Fruit fly (Drosophila melanogaster) whole organism, embryonic: ENCODE measurements around the gene CG7601.

Experiments
- Atf3 ChIP-seq: fragments of 200-800 bp; sonication (Bioruptor generic); optimal IDR thresholded peaks from 3 replicates; lab custom pipeline; 2016; ENCODE audit warnings: missing biosample characterization, missing genetic modification characterization
- B-H2 ChIP-seq: fragments of 200-800 bp; sonication (Bioruptor generic); optimal IDR thresholded peaks from 2 replicates; lab custom pipeline; 2018; ENCODE audit warnings: missing biosample characterization, mild to moderate bottlenecking, missing genetic modification characterization
- CG10462 ChIP-seq: fragments of 200-800 bp; sonication (Bioruptor generic); optimal IDR thresholded peaks from 2 replicates; lab custom pipeline; 2016; ENCODE audit warnings: missing biosample characterization, missing genetic modification characterization
- CG11398 ChIP-seq: fragments of 200-800 bp; sonication (Bioruptor generic); optimal IDR thresholded peaks from 2 replicates; lab custom pipeline; 2016; ENCODE audit warnings: missing biosample characterization, missing genetic modification characterization
- CG12299 ChIP-seq: fragments of 200-800 bp; sonication (Bioruptor generic); optimal IDR thresholded peaks from 2 replicates; lab custom pipeline; 2018; ENCODE audit warnings: missing biosample characterization, mild to moderate bottlenecking, missing genetic modification characterization
- CG12769 ChIP-seq: fragments of 200-800 bp; sonication (Bioruptor generic); optimal IDR thresholded peaks from 2 replicates; lab custom pipeline; 2019; ENCODE audit warnings: missing biosample characterization, mild to moderate bottlenecking, missing genetic modification characterization, moderate library complexity
- CG13894 ChIP-seq: fragments of 200-800 bp; sonication (Bioruptor generic); optimal IDR thresholded peaks from 3 replicates; lab custom pipeline; 2018; ENCODE audit warnings: missing biosample characterization, mild to moderate bottlenecking, missing genetic modification characterization, moderate library complexity
- CG14710 ChIP-seq: fragments of 200-800 bp; sonication (Bioruptor generic); optimal IDR thresholded peaks from 3 replicates; lab custom pipeline; 2019; ENCODE audit warnings: missing biosample characterization, mild to moderate bottlenecking, missing genetic modification characterization, moderate library complexity
- CG1603 ChIP-seq: fragments of 200-800 bp; sonication (Bioruptor generic); optimal IDR thresholded peaks from 2 replicates; lab custom pipeline; 2019; ENCODE audit warnings: missing biosample characterization, mild to moderate bottlenecking, missing genetic modification characterization, moderate library complexity
- CG17359 ChIP-seq: fragments of 200-800 bp; sonication (Bioruptor generic); optimal IDR thresholded peaks from 3 replicates; lab custom pipeline; 2018; ENCODE audit warnings: missing biosample characterization, mild to moderate bottlenecking, missing genetic modification characterization, moderate library complexity
- CG17802 ChIP-seq: fragments of 200-800 bp; sonication (Bioruptor generic); optimal IDR thresholded peaks from 2 replicates; lab custom pipeline; 2018; ENCODE audit warnings: missing biosample characterization, mild to moderate bottlenecking, missing genetic modification characterization, moderate library complexity
- CG18764 ChIP-seq: fragments of 200-800 bp; sonication (Bioruptor generic); optimal IDR thresholded peaks from 3 replicates; lab custom pipeline; 2016; ENCODE audit warnings: missing biosample characterization, missing genetic modification characterization
- CG2199 ChIP-seq: fragments of 200-800 bp; sonication (Bioruptor generic); IDR thresholded peaks from 3 replicates; pipeline ENCODE4 v1.3.6; 2022; ENCODE audit warnings: missing biosample characterization, missing genetic modification characterization
- CG33213 ChIP-seq: fragments of 200-800 bp; sonication (Bioruptor generic); optimal IDR thresholded peaks from 3 replicates; lab custom pipeline; 2016; ENCODE audit warnings: missing biosample characterization, missing genetic modification characterization
- CG3847 ChIP-seq: fragments of 200-800 bp; sonication (Bioruptor generic); IDR thresholded peaks from 2 replicates; pipeline ENCODE4 v1.3.6; 2022; ENCODE audit warnings: missing biosample characterization, missing genetic modification characterization
- CG6175 ChIP-seq: fragments of 200-800 bp; sonication (Bioruptor generic); IDR thresholded peaks from 3 replicates; pipeline ENCODE4 v1.3.6; 2022; ENCODE audit warnings: missing biosample characterization, missing genetic modification characterization
- CG6854 ChIP-seq: fragments of 200-800 bp; sonication (Bioruptor generic); optimal IDR thresholded peaks from 3 replicates; lab custom pipeline; 2017; ENCODE audit warnings: missing biosample characterization, mild to moderate bottlenecking, missing genetic modification characterization
- CG8765 ChIP-seq: fragments of 200-800 bp; sonication (Bioruptor generic); IDR thresholded peaks from 2 replicates; pipeline ENCODE4 v1.3.6; 2022; ENCODE audit warnings: missing biosample characterization, missing genetic modification characterization
- CG8924 ChIP-seq: fragments of 200-800 bp; optimal IDR thresholded peaks from 3 replicates; lab custom pipeline; 2019; ENCODE audit warnings: missing biosample characterization, mild to moderate bottlenecking, missing genetic modification characterization, moderate library complexity
- CG8944 ChIP-seq: fragments of 200-800 bp; sonication (Bioruptor generic); optimal IDR thresholded peaks from 3 replicates; lab custom pipeline; 2016; ENCODE audit warnings: missing biosample characterization, missing genetic modification characterization
- CG9215 ChIP-seq: fragments of 200-800 bp; sonication (Bioruptor generic); IDR thresholded peaks from 2 replicates; pipeline ENCODE4 v1.3.6; 2022; ENCODE audit warnings: missing biosample characterization, missing genetic modification characterization
- Doc3 ChIP-seq: fragments of 200-800 bp; sonication (Bioruptor generic); IDR thresholded peaks from 3 replicates; pipeline ENCODE4 v1.3.6; 2022; ENCODE audit warnings: missing biosample characterization, missing genetic modification characterization; ENCODE audit not compliant: partially characterized antibody
- Dp ChIP-seq: fragments of 200-800 bp; sonication (Bioruptor generic); optimal IDR thresholded peaks from 2 replicates; lab custom pipeline; 2018; ENCODE audit warnings: missing biosample characterization, mild to moderate bottlenecking, missing genetic modification characterization, moderate library complexity
- E2f1 ChIP-seq: fragments of 200-800 bp; sonication (Bioruptor generic); IDR thresholded peaks from 2 replicates; pipeline ENCODE4 v1.3.6; 2022; ENCODE audit warnings: missing biosample characterization, missing genetic modification characterization
- H15 ChIP-seq: fragments of 200-800 bp; sonication (Bioruptor generic); IDR thresholded peaks from 3 replicates; pipeline ENCODE4 v1.3.6; 2022; ENCODE audit warnings: missing biosample characterization, missing genetic modification characterization
- Nf-YC ChIP-seq: fragments of 200-800 bp; optimal IDR thresholded peaks from 3 replicates; lab custom pipeline; 2019; ENCODE audit warnings: missing biosample characterization, mild to moderate bottlenecking, missing genetic modification characterization, moderate library complexity
- PHDP ChIP-seq: fragments of 200-800 bp; sonication (Bioruptor generic); optimal IDR thresholded peaks from 3 replicates; lab custom pipeline; 2018; ENCODE audit warnings: missing biosample characterization, mild to moderate bottlenecking, missing genetic modification characterization, moderate library complexity
- Ravus ChIP-seq: fragments of 200-800 bp; sonication (Bioruptor generic); IDR thresholded peaks from 2 replicates; pipeline ENCODE4 v1.3.6; 2022; ENCODE audit warnings: missing biosample characterization, missing genetic modification characterization
- Stat92E ChIP-seq, 3 experiments: fragments of >200 bp in 2 of 3; fragments of 200-800 bp in 1 of 3; sonication (Bioruptor generic) in 1 of 3; optimal IDR thresholded peaks; 2 replicates each; lab custom pipeline; 2017 to 2019; ENCODE audit warnings: missing biosample characterization in 3 of 3, missing genetic modification characterization in 3 of 3, mild to moderate bottlenecking in 1 of 3, moderate library complexity in 1 of 3
- Vsx1 ChIP-seq: fragments of 200-800 bp; sonication (Bioruptor generic); optimal IDR thresholded peaks from 2 replicates; lab custom pipeline; 2017; ENCODE audit warnings: missing biosample characterization, mild to moderate bottlenecking, missing genetic modification characterization, missing genetic modification reagents
- amos ChIP-seq: fragments of 200-800 bp; sonication (Bioruptor generic); IDR thresholded peaks from 2 replicates; pipeline ENCODE4 v1.3.6; 2022; ENCODE audit warnings: missing biosample characterization, missing genetic modification characterization; ENCODE audit not compliant: partially characterized antibody
- btn ChIP-seq: fragments of 200-800 bp; sonication (Bioruptor generic); optimal IDR thresholded peaks from 2 replicates; lab custom pipeline; 2016; ENCODE audit warnings: missing biosample characterization, missing genetic modification characterization
- cg ChIP-seq: fragments of 200-800 bp; sonication (Bioruptor generic); optimal IDR thresholded peaks from 3 replicates; lab custom pipeline; 2019; ENCODE audit warnings: missing biosample characterization, mild to moderate bottlenecking, missing genetic modification characterization, moderate library complexity
- dpn ChIP-seq, 2 experiments: fragments of 200-800 bp; sonication (Bioruptor generic); optimal IDR thresholded peaks; 3 replicates each; lab custom pipeline; 2016; ENCODE audit warnings: missing biosample characterization in 2 of 2, missing genetic modification characterization in 2 of 2
- fd102C ChIP-seq: fragments of 200-800 bp; sonication (Bioruptor generic); optimal IDR thresholded peaks from 2 replicates; lab custom pipeline; 2018; ENCODE audit warnings: missing biosample characterization, mild to moderate bottlenecking, missing genetic modification characterization, moderate library complexity
- hbn ChIP-seq: fragments of 200-800 bp; sonication (Bioruptor generic); IDR thresholded peaks from 2 replicates; pipeline ENCODE4 v1.3.6; 2022; ENCODE audit warnings: missing biosample characterization, missing genetic modification characterization; ENCODE audit not compliant: partially characterized antibody
- her ChIP-seq: fragments of 200-800 bp; sonication (Bioruptor generic); optimal IDR thresholded peaks from 2 replicates; lab custom pipeline; 2016; ENCODE audit warnings: missing biosample characterization, missing genetic modification characterization
- jumu ChIP-seq: fragments of 200-800 bp; sonication (Bioruptor generic); optimal IDR thresholded peaks from 3 replicates; lab custom pipeline; 2016; ENCODE audit warnings: missing biosample characterization, missing genetic modification characterization
- kni ChIP-seq: fragments of 200-800 bp; sonication (Bioruptor generic); optimal IDR thresholded peaks from 3 replicates; lab custom pipeline; 2017; ENCODE audit warnings: mild to moderate bottlenecking, missing biosample characterization, missing genetic modification reagents, missing genetic modification characterization
- knrl ChIP-seq: fragments of 200-800 bp; sonication (Bioruptor generic); IDR thresholded peaks from 3 replicates; pipeline ENCODE4 v1.3.6; 2022; ENCODE audit warnings: missing biosample characterization, missing genetic modification characterization; ENCODE audit not compliant: partially characterized antibody
- lola ChIP-seq, 3 experiments: fragments of >200 bp in 2 of 3; fragments of 200-800 bp in 1 of 3; sonication (Bioruptor generic) in 1 of 3; optimal IDR thresholded peaks; 2 replicates each; lab custom pipeline; 2017 to 2019; ENCODE audit warnings: missing biosample characterization in 3 of 3, missing genetic modification characterization in 3 of 3, mild to moderate bottlenecking in 1 of 3, moderate library complexity in 1 of 3
- otp ChIP-seq: fragments of 200-800 bp; sonication (Bioruptor generic); IDR thresholded peaks from 3 replicates; pipeline ENCODE4, ENCODE4 v1.3.6; 2022; ENCODE audit warnings: missing biosample characterization, missing genetic modification characterization
- repo ChIP-seq: fragments of 200-800 bp; sonication (Bioruptor generic); optimal IDR thresholded peaks from 2 replicates; lab custom pipeline; 2016; ENCODE audit warnings: missing biosample characterization, missing genetic modification characterization
- ro ChIP-seq: fragments of 200-800 bp; sonication (Bioruptor generic); IDR thresholded peaks from 2 replicates; pipeline ENCODE4 v1.3.6; 2022; ENCODE audit warnings: missing biosample characterization, missing genetic modification characterization
- run ChIP-seq: fragments of 200-800 bp; sonication (Bioruptor generic); optimal IDR thresholded peaks from 3 replicates; lab custom pipeline; 2018; ENCODE audit warnings: missing biosample characterization, mild to moderate bottlenecking, missing genetic modification characterization
- sens ChIP-seq: fragments of 200-800 bp; sonication (Bioruptor generic); peaks from one replicate; lab custom pipeline; 2016; ENCODE audit warnings: missing biosample characterization, missing genetic modification characterization
- sr ChIP-seq: fragments of 200-800 bp; sonication (Bioruptor generic); IDR thresholded peaks from 3 replicates; pipeline ENCODE4 v1.3.6; 2022; ENCODE audit warnings: missing biosample characterization, missing genetic modification characterization
- ssp ChIP-seq: fragments of 200-800 bp; sonication (Bioruptor generic); IDR thresholded peaks from 2 replicates; pipeline ENCODE4 v1.3.6; 2022; ENCODE audit warnings: missing biosample characterization, missing genetic modification characterization
- twi ChIP-seq: fragments of 200-800 bp; optimal IDR thresholded peaks from 2 replicates; lab custom pipeline; 2019; ENCODE audit warnings: missing biosample characterization, mild to moderate bottlenecking, missing genetic modification characterization, moderate library complexity
- vfl ChIP-seq: fragments of 200-800 bp; sonication (Bioruptor generic); optimal IDR thresholded peaks from 2 replicates; lab custom pipeline; 2016; ENCODE audit warnings: missing biosample characterization, missing genetic modification characterization

CG7601 gene

dm6 chr3R:29772795-29773331 lies 36.3 kb upstream of the CG7601 start (continued):
- TF ChIP-seq B-H2 (GFP tag; lab: Kevin White, UChicago) = peak; percentile 11
- TF ChIP-seq lola (GFP tag; optimal IDR thresholded peaks at IDR 0.05; lab: Kevin White, UChicago) = no peak
- TF ChIP-seq CG17802 (tag; lab: Kevin White, UChicago) = no peak
- TF ChIP-seq dpn (GFP tag; optimal IDR thresholded peaks at IDR 0.05; lab: Kevin White, UChicago) = no peak
- TF ChIP-seq CG13894 = peak; percentile 55
- TF ChIP-seq Atf3 = no peak
- no peak for TF ChIP-seq fd102C
- peak; percentile 82 for TF ChIP-seq kni (GFP tag; lab: Kevin White, UChicago)
- no peak for TF ChIP-seq Dp (GFP tag; lab: Kevin White, UChicago)
- TF ChIP-seq amos (GFP tag; lab: Robert Waterston, UW) = peak; percentile 29; the same call in 1 of the 2 replicates
- TF ChIP-seq CG17359 (tag; lab: Kevin White, UChicago) = no peak
- no peak for TF ChIP-seq CG14710 (tag; lab: Kevin White, UChicago)
- TF ChIP-seq her (GFP tag; lab: Kevin White, UChicago) = peak; percentile 25
- TF ChIP-seq vfl = no peak
- TF ChIP-seq btn = no peak
- no peak for TF ChIP-seq CG9215 (GFP tag; lab: Robert Waterston, UW)
- TF ChIP-seq CG12769 = peak; percentile 90
- TF ChIP-seq twi = no peak
- peak; percentile 82 for TF ChIP-seq sr (GFP tag; lab: Robert Waterston, UW)
- TF ChIP-seq Ravus = no peak
- peak; percentile 35; the same call in 1 of the 3 replicates for TF ChIP-seq knrl (GFP tag; lab: Robert Waterston, UW)
- no peak for TF ChIP-seq run (tag; lab: Kevin White, UChicago)
- TF ChIP-seq CG33213 (GFP tag; lab: Kevin White, UChicago) = no peak
- no peak for TF ChIP-seq sens (GFP tag; lab: Kevin White, UChicago)
- TF ChIP-seq Stat92E (GFP tag; optimal IDR thresholded peaks at IDR 0.05; lab: Kevin White, UChicago) = peak in 1 of 3 experiments; percentile 19
- no peak for TF ChIP-seq CG11398 (GFP tag; lab: Kevin White, UChicago)
- TF ChIP-seq Doc3 (GFP tag; lab: Robert Waterston, UW) = 0 out of 3 replicates have a peak, but pooled peaks have one; percentile 35
- TF ChIP-seq CG8944 (GFP tag; lab: Kevin White, UChicago) = no peak
- no peak for TF ChIP-seq H15
- no peak for TF ChIP-seq ssp (GFP tag; lab: Robert Waterston, UW)
- 0 out of 3 replicates have a peak, but pooled peaks have one; percentile 67 for TF ChIP-seq otp (GFP tag; lab: Robert Waterston, UW)
- no peak for TF ChIP-seq jumu (GFP tag; lab: Kevin White, UChicago)
- TF ChIP-seq CG12299 (tag; lab: Kevin White, UChicago) = no peak
- TF ChIP-seq E2f1 (GFP tag; lab: Robert Waterston, UW) = no peak
- TF ChIP-seq cg (GFP tag; lab: Kevin White, UChicago) = peak; percentile 93
- no peak for TF ChIP-seq PHDP (tag; lab: Kevin White, UChicago)
- TF ChIP-seq Vsx1 (GFP tag; lab: Kevin White, UChicago) = no peak
- peak; percentile 51 for TF ChIP-seq hbn (GFP tag; lab: Robert Waterston, UW)
- TF ChIP-seq CG6175 (GFP tag; lab: Robert Waterston, UW) = peak; percentile 84; the same call in 2 of the 3 replicates
- no peak for TF ChIP-seq ro (GFP tag; lab: Robert Waterston, UW)
- TF ChIP-seq CG2199 (GFP tag; lab: Robert Waterston, UW) = peak; percentile 84; the same call in 2 of the 3 replicates
- TF ChIP-seq CG6854 (GFP tag; lab: Kevin White, UChicago) = no peak
- peak; percentile 22 for TF ChIP-seq CG1603 (tag; lab: Kevin White, UChicago)
- 0 out of 2 replicates have a peak, but pooled peaks have one; percentile 6 for TF ChIP-seq CG8765 (GFP tag; lab: Robert Waterston, UW)
- no peak for TF ChIP-seq CG3847 (GFP tag; lab: Robert Waterston, UW)
- TF ChIP-seq CG8924 = peak; percentile 15
- no peak for TF ChIP-seq CG10462 (GFP tag; lab: Kevin White, UChicago)
- TF ChIP-seq Nf-YC (tag; lab: Kevin White, UChicago) = peak; percentile 78
- TF ChIP-seq CG18764 (GFP tag; lab: Kevin White, UChicago) = no peak
- no peak for TF ChIP-seq repo (GFP tag; lab: Kevin White, UChicago)
